Fruit fly (Drosophila melanogaster): ENCODE results near the gene CG10749.

The CG10749 gene

DNA sequence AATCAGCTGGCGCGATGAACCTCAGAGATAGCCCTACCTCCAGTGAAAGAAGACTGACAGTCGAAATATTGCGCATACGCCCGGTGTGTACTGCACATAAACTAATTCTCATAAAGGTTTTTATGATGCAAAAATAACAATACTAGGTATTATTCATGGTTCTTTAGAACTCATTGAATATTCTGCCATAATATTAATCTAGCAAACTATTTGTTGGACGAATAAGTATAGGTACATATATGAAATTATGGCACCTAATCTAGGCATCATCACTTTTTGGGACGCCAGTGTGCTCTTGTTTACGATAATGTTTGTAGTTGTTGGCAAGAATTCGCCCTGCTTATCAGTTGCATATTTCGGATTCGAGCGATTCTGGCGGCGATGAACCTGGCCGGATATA lies 49.5 kb downstream of the CG10749 start (continued):
- TF ChIP-seq Elba2 (GFP tag; optimal IDR thresholded peaks at IDR 0.05), result no peak
- TF ChIP-seq Camta (GFP tag; optimal IDR thresholded peaks at IDR 0.05), result no peak
- no peak for TF ChIP-seq hbn (GFP tag; IDR thresholded peaks at IDR 0.05; ENCODE audit: partially characterized antibody)
- TF ChIP-seq CG18011 (GFP tag; optimal IDR thresholded peaks at IDR 0.05), result no peak
- TF ChIP-seq Med (GFP tag), result peak; percentile 81
- TF ChIP-seq Hsf (GFP tag; optimal IDR thresholded peaks at IDR 0.05), result peak; percentile 24
- no peak for TF ChIP-seq Mrtf (GFP tag; IDR thresholded peaks at IDR 0.05)
- TF ChIP-seq phol (tag; optimal IDR thresholded peaks at IDR 0.05), result peak; percentile 10
- peak; percentile 7 for TF ChIP-seq CG18262 (tag; optimal IDR thresholded peaks at IDR 0.05)
- TF ChIP-seq CG1603 (tag; optimal IDR thresholded peaks at IDR 0.05), result peak; percentile 11
- 0 out of 2 replicates have a peak, but pooled peaks have one; percentile 17 for TF ChIP-seq E2f2 (GFP tag; IDR thresholded peaks at IDR 0.05)
- peak; percentile 35; the same call in 1 of the 2 replicates for TF ChIP-seq E2f1 (GFP tag; IDR thresholded peaks at IDR 0.05)
- TF ChIP-seq CG1832 (GFP tag; optimal IDR thresholded peaks at IDR 0.05), result no peak
- no peak for TF ChIP-seq CG1024 (GFP tag; IDR thresholded peaks at IDR 0.05)
- TF ChIP-seq CG12219 (GFP tag; optimal IDR thresholded peaks at IDR 0.05), result peak; percentile 2
- TF ChIP-seq bsh (GFP tag; optimal IDR thresholded peaks at IDR 0.05), result no peak
- peak; percentile 27 for TF ChIP-seq Atf-2 (GFP tag; optimal IDR thresholded peaks at IDR 0.05)
- TF ChIP-seq CG2129 (GFP tag; IDR thresholded peaks at IDR 0.05; ENCODE audit: partially characterized antibody), result no peak
- peak; percentile 4 for TF ChIP-seq org-1 (GFP tag; optimal IDR thresholded peaks at IDR 0.05)
- TF ChIP-seq B-H2 (GFP tag; optimal IDR thresholded peaks at IDR 0.05), result no peak
- TF ChIP-seq mirr (GFP tag; optimal IDR thresholded peaks at IDR 0.05), result peak; percentile 14
- TF ChIP-seq Aef1 (GFP tag; IDR thresholded peaks at IDR 0.05), result peak; percentile 28; the same call in 1 of the 3 replicates
- peak; percentile 52 for TF ChIP-seq CG15601 (tag; optimal IDR thresholded peaks at IDR 0.05)
- no peak for TF ChIP-seq CG9876 (GFP tag; optimal IDR thresholded peaks at IDR 0.05)
- TF ChIP-seq schlank (tag; optimal IDR thresholded peaks at IDR 0.05), result peak; percentile 5
- peak; percentile 45 for TF ChIP-seq lbe (GFP tag; optimal IDR thresholded peaks at IDR 0.05)
- TF ChIP-seq CG33557 (GFP tag; optimal IDR thresholded peaks at IDR 0.05), result no peak
- TF ChIP-seq dmrt99B (tag; optimal IDR thresholded peaks at IDR 0.05), result peak; percentile 46
- TF ChIP-seq Dbx (GFP tag; IDR thresholded peaks at IDR 0.05), result peak; percentile 22; the same call in 1 of the 3 replicates
- TF ChIP-seq gcm2 (GFP tag; optimal IDR thresholded peaks at IDR 0.05), result peak; percentile 37
- TF ChIP-seq Doc2 (GFP tag; IDR thresholded peaks at IDR 0.05), result no peak
- 0 out of 2 replicates have a peak, but pooled peaks have one; percentile 4 for TF ChIP-seq bowl (GFP tag; IDR thresholded peaks at IDR 0.05)
- no peak for TF ChIP-seq CG34224 (GFP tag; IDR thresholded peaks at IDR 0.05; ENCODE audit: partially characterized antibody)
- TF ChIP-seq HLH3B (GFP tag; IDR thresholded peaks at IDR 0.05), result peak; percentile 44; the same call in 1 of the 2 replicates
- TF ChIP-seq gem (tag; optimal IDR thresholded peaks at IDR 0.05), result peak; percentile 34
- no peak for TF ChIP-seq Opbp (GFP tag; IDR thresholded peaks at IDR 0.05; ENCODE audit: partially characterized antibody)
- no peak for TF ChIP-seq CG12942 (GFP tag; optimal IDR thresholded peaks at IDR 0.05)
- peak; percentile 44 for TF ChIP-seq CG13296 (GFP tag; optimal IDR thresholded peaks at IDR 0.05)
- TF ChIP-seq CG1233 (GFP tag; optimal IDR thresholded peaks at IDR 0.05), result peak; percentile 5
- no peak for TF ChIP-seq Dip2 (GFP tag; IDR thresholded peaks at IDR 0.05)
- peak; percentile 6 for TF ChIP-seq CG12155 (GFP tag; optimal IDR thresholded peaks at IDR 0.05)
- TF ChIP-seq psq (GFP tag; optimal IDR thresholded peaks at IDR 0.05), result no peak
- no peak for TF ChIP-seq zen2 (GFP tag; IDR thresholded peaks at IDR 0.05; ENCODE audit: partially characterized antibody)
- peak in 1 of 2 experiments; percentile 89 for TF ChIP-seq eve (GFP tag; optimal IDR thresholded peaks at IDR 0.05)
- no peak for TF ChIP-seq kah (GFP tag; optimal IDR thresholded peaks at IDR 0.05)
- no peak for TF ChIP-seq tll (GFP tag; optimal IDR thresholded peaks at IDR 0.05)
- 0 out of 2 replicates have a peak, but pooled peaks have one; percentile 27 for TF ChIP-seq CG14441 (GFP tag; IDR thresholded peaks at IDR 0.05)
- TF ChIP-seq seq (GFP tag; IDR thresholded peaks at IDR 0.05), result peak; percentile 20; the same call in 1 of the 2 replicates
- peak; percentile 40 for TF ChIP-seq grn (GFP tag; optimal IDR thresholded peaks at IDR 0.05)
- peak; percentile 23 for TF ChIP-seq unpg (GFP tag; optimal IDR thresholded peaks at IDR 0.05)
